Worm (Caenorhabditis elegans): Measurements from ENCODE around the gene Y46E12BL.2.

DNA sequence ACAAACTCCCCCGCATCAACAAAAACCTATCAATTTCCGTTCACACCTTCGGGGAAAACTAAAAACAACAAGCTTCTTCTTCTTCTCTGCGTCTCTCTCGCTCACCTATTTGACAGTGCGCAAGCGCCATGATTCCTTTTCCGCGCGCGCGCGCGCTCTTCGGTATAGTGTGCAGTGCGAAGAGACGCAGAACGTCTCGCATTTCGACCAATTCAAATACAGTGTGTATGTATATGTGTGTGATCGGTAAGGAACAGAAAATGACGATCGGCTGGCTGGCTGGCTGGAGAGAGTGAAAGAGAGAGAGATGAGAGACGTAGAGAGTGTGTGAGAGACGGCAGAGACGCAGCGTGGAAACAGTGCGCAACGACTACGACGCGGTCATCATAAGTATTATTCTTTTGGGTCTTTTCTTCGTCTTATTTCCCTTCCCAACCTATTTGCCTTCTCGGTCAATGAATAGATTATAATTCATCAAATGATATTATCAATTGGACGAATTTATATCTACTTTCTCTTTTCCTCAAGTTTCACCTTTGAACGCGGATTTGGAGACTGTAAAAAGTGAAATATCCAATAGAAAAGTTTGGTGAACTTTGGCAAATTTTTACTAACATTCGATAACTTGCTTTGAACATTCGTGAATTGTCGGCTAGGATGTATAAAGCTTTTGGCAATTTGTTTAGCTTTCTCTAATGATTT is 30.5 kb downstream of the Y46E12BL.2 start:
- TF ChIP-seq skn-1 (tag; optimal IDR thresholded peaks at IDR 0.05) (no peak), mdl-1 (tag; optimal IDR thresholded peaks at IDR 0.05) (peak; percentile 34 to 62), lsy-2 (tag; optimal IDR thresholded peaks at IDR 0.05) (peak in 1 of 2 experiments; percentile 53), mab-5 (tag; optimal IDR thresholded peaks at IDR 0.05) (no peak), blmp-1 (tag; optimal IDR thresholded peaks at IDR 0.05; ENCODE audit: insufficient read depth) (peak; percentile 82)
